Fruit fly (Drosophila melanogaster) whole organism, prepupa: Measurements from ENCODE around the gene CG12784.

Source experiments
- CG11762 ChIP-seq: fragments of 200-800 bp; sonication (Bioruptor generic); optimal IDR thresholded peaks from 3 replicates; lab custom pipeline; 2016; ENCODE audit warnings: missing biosample characterization, missing genetic modification characterization; ENCODE audit not compliant: insufficient read depth
- CG11902 ChIP-seq: fragments of 200-800 bp; sonication (Bioruptor generic); optimal IDR thresholded peaks from 3 replicates; lab custom pipeline; 2016; ENCODE audit warnings: missing biosample characterization, missing genetic modification characterization
- CG1621 ChIP-seq: fragments of 200-800 bp; sonication (Bioruptor generic); optimal IDR thresholded peaks from 3 replicates; lab custom pipeline; 2018; ENCODE audit warnings: missing biosample characterization, mild to moderate bottlenecking, missing genetic modification characterization
- CG3032 ChIP-seq: fragments of 200-800 bp; optimal IDR thresholded peaks from 2 replicates; lab custom pipeline; 2019; ENCODE audit warnings: missing biosample characterization, mild to moderate bottlenecking, missing genetic modification characterization, moderate library complexity
- CG4318 ChIP-seq: fragments of 200-800 bp; sonication (Bioruptor generic); optimal IDR thresholded peaks from 3 replicates; lab custom pipeline; 2017; ENCODE audit warnings: missing biosample characterization, mild to moderate bottlenecking, missing genetic modification characterization
- CG8319 ChIP-seq: fragments of 200-800 bp; sonication (Bioruptor generic); optimal IDR thresholded peaks from 3 replicates; lab custom pipeline; 2016; ENCODE audit warnings: missing biosample characterization, missing genetic modification characterization
- Ets96B ChIP-seq: fragments of 200-800 bp; optimal IDR thresholded peaks from 2 replicates; lab custom pipeline; 2019; ENCODE audit warnings: missing biosample characterization, mild to moderate bottlenecking, missing genetic modification characterization, moderate library complexity
- Lpt ChIP-seq: fragments of 200-800 bp; sonication (Bioruptor generic); optimal IDR thresholded peaks from 3 replicates; lab custom pipeline; 2016; ENCODE audit warnings: missing biosample characterization, missing genetic modification characterization
- OdsH ChIP-seq: fragments of 200-800 bp; sonication (Bioruptor generic); optimal IDR thresholded peaks from 3 replicates; lab custom pipeline; 2016; ENCODE audit warnings: missing biosample characterization, missing genetic modification characterization
- Sox102F ChIP-seq: fragments of 200-800 bp; sonication (Bioruptor generic); optimal IDR thresholded peaks from 2 replicates; lab custom pipeline; 2016; ENCODE audit warnings: missing biosample characterization, mild to moderate bottlenecking, missing genetic modification characterization
- dac ChIP-seq: fragments of 200-800 bp; sonication (Bioruptor generic); optimal IDR thresholded peaks from 2 replicates; lab custom pipeline; 2017; ENCODE audit warnings: missing biosample characterization, mild to moderate bottlenecking, missing genetic modification characterization
- fkh ChIP-seq: fragments of 200-800 bp; sonication (Bioruptor generic); optimal IDR thresholded peaks from 3 replicates; lab custom pipeline; 2017; ENCODE audit warnings: missing biosample characterization, mild to moderate bottlenecking, missing genetic modification characterization, moderate library complexity
- net ChIP-seq: fragments of 200-800 bp; sonication (Bioruptor generic); optimal IDR thresholded peaks from 3 replicates; lab custom pipeline; 2016; ENCODE audit warnings: missing biosample characterization, missing genetic modification characterization
- spab ChIP-seq: fragments of 200-800 bp; sonication (Bioruptor generic); optimal IDR thresholded peaks from 2 replicates; lab custom pipeline; 2017; ENCODE audit warnings: missing biosample characterization, mild to moderate bottlenecking, missing genetic modification characterization, missing genetic modification reagents

- TF ChIP-seq Lpt (GFP tag; lab: Kevin White, UChicago) (peak; percentile 64), CG11762 (GFP tag; lab: Kevin White, UChicago) (no peak), OdsH (GFP tag; lab: Kevin White, UChicago) (no peak), Ets96B (tag; lab: Kevin White, UChicago) (peak; percentile 38), fkh (GFP tag; lab: Kevin White, UChicago) (peak; percentile 95), Sox102F (GFP tag; lab: Kevin White, UChicago) (no peak), CG11902 (GFP tag; lab: Kevin White, UChicago) (no peak), CG1621 (peak; percentile 68), CG8319 (no peak), CG4318 (GFP tag; lab: Kevin White, UChicago) (no peak), CG3032 (tag; lab: Kevin White, UChicago) (no peak), dac (GFP tag; lab: Kevin White, UChicago) (no peak), net (GFP tag; lab: Kevin White, UChicago) (peak; percentile 28), spab (GFP tag; lab: Kevin White, UChicago) (no peak)
These were observed 31.4 kb downstream of the CG12784 start for dm6 chr3R:15794258-15794727.
